Fruit fly (Drosophila melanogaster): Measurements from ENCODE around the gene CG31457.

CG31457 gene

DNA sequence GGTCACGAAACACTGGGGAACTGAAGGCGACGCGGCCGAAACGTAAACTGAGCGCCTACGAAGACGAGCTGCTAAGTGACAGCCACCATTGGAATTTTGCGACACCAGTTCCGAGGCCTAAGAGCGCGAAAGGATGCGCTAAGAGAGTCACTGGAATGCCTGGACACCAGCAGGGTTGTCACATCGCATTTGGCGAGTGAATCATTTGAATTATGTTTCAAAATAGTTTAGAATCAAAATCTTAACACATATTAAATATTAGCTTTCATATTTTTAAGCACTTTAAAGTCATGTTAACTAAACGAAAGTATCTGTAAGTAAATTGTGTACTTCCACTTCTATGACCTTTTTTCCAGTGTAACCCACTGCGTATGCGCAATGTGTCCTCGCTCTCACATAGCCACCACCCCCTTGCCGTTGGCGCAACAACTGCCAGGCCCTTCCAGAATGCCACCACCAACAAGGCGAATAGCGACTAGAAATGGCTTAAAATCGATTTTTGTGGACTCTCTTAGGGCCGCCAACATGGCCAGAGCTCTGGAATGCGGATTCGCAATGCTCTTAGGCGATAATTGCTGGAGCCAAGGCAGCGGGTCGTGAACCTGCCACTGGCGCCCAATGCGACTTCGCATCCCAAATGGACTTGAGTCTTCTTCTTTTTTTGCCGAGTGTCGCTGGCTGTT, 15.0 kb downstream of the CG31457 start, which contains the start of gene Cow:
Gene Cow (minus strand): TSS at position 51 of the 683 bp plus-strand sequence.
- peak; percentile 62 for TF ChIP-seq CG18619 (GFP tag; optimal IDR thresholded peaks at IDR 0.05)
- TF ChIP-seq CG18764 (GFP tag; optimal IDR thresholded peaks at IDR 0.05): peak; percentile 3
- 0 out of 2 replicates have a peak, but pooled peaks have one; percentile 38 for TF ChIP-seq Oaz (GFP tag; IDR thresholded peaks at IDR 0.05)
- peak; percentile 20 for TF ChIP-seq Six4 (GFP tag; optimal IDR thresholded peaks at IDR 0.05)
- TF ChIP-seq Pdp1 (GFP tag; optimal IDR thresholded peaks at IDR 0.05): peak; percentile 43 to 48
- TF ChIP-seq CG11085 (GFP tag; IDR thresholded peaks at IDR 0.05): no peak
- TF ChIP-seq CG9609 (GFP tag; optimal IDR thresholded peaks at IDR 0.05): peak; percentile 28
- TF ChIP-seq bbx (GFP tag; IDR thresholded peaks at IDR 0.05; ENCODE audit: partially characterized antibody): no peak
- peak; percentile 51 for TF ChIP-seq CG18476 (GFP tag; optimal IDR thresholded peaks at IDR 0.05)
- TF ChIP-seq stc (GFP tag; IDR thresholded peaks at IDR 0.05): 0 out of 2 replicates have a peak, but pooled peaks have one; percentile 48
- TF ChIP-seq CG8089 (GFP tag; optimal IDR thresholded peaks at IDR 0.05): peak; percentile 6
- TF ChIP-seq HHEX (GFP tag; optimal IDR thresholded peaks at IDR 0.05): peak; percentile 66
- TF ChIP-seq sc (optimal IDR thresholded peaks at IDR 0.05): no peak
- peak; percentile 1 for TF ChIP-seq sc (GFP tag; optimal IDR thresholded peaks at IDR 0.05)
- peak; percentile 46 for TF ChIP-seq CG13775 (GFP tag; optimal IDR thresholded peaks at IDR 0.05)
- no peak for TF ChIP-seq CG2875 (GFP tag; optimal IDR thresholded peaks at IDR 0.05)
- TF ChIP-seq zen2 (GFP tag; IDR thresholded peaks at IDR 0.05; ENCODE audit: partially characterized antibody): no peak
- peak; percentile 30 for TF ChIP-seq ro (GFP tag; IDR thresholded peaks at IDR 0.05)
- 0 out of 2 replicates have a peak, but pooled peaks have one; percentile 36 for TF ChIP-seq Rx (GFP tag; IDR thresholded peaks at IDR 0.05)
- no peak for TF ChIP-seq Doc3 (GFP tag; IDR thresholded peaks at IDR 0.05; ENCODE audit: partially characterized antibody)
- TF ChIP-seq Camta (GFP tag; optimal IDR thresholded peaks at IDR 0.05): peak; percentile 24
- TF ChIP-seq CG1603 (tag; optimal IDR thresholded peaks at IDR 0.05): peak; percentile 69
- no peak for TF ChIP-seq CG1024 (GFP tag; IDR thresholded peaks at IDR 0.05)
- TF ChIP-seq vfl (GFP tag; optimal IDR thresholded peaks at IDR 0.05): peak; percentile 18
- peak; percentile 64 for TF ChIP-seq gro (GFP tag; optimal IDR thresholded peaks at IDR 0.05)
- peak; percentile 52 for TF ChIP-seq phol (tag; optimal IDR thresholded peaks at IDR 0.05)
- TF ChIP-seq Rfx (GFP tag; IDR thresholded peaks at IDR 0.05): peak; percentile 77
- TF ChIP-seq Oli (tag; optimal IDR thresholded peaks at IDR 0.05): peak; percentile 52
- peak; percentile 60; the same call in 1 of the 2 replicates for TF ChIP-seq seq (GFP tag; IDR thresholded peaks at IDR 0.05)
- peak; percentile 3 for TF ChIP-seq CG15011 (GFP tag; optimal IDR thresholded peaks at IDR 0.05)
- no peak for TF ChIP-seq tll (GFP tag; optimal IDR thresholded peaks at IDR 0.05)
- TF ChIP-seq E2f1 (GFP tag; IDR thresholded peaks at IDR 0.05): peak; percentile 74
- peak; percentile 65 for TF ChIP-seq CG11560 (tag; IDR thresholded peaks at IDR 0.05)
- TF ChIP-seq nerfin-1 (tag; optimal IDR thresholded peaks at IDR 0.05): peak; percentile 40
- TF ChIP-seq Lim3 (GFP tag; IDR thresholded peaks at IDR 0.05): no peak
- peak; percentile 78 for TF ChIP-seq caup (GFP tag; optimal IDR thresholded peaks at IDR 0.05; ENCODE audit: severe bottlenecking)
- TF ChIP-seq kni (GFP tag; optimal IDR thresholded peaks at IDR 0.05): no peak
- TF ChIP-seq Xbp1 (GFP tag; optimal IDR thresholded peaks at IDR 0.05): peak; percentile 57
- peak; percentile 56 for TF ChIP-seq org-1 (GFP tag; optimal IDR thresholded peaks at IDR 0.05)
- TF ChIP-seq sim (GFP tag; IDR thresholded peaks at IDR 0.05): no peak
- TF ChIP-seq CG18011 (GFP tag; optimal IDR thresholded peaks at IDR 0.05): no peak
- TF ChIP-seq sug (tag; optimal IDR thresholded peaks at IDR 0.05): peak; percentile 23
- no peak for TF ChIP-seq lov (optimal IDR thresholded peaks at IDR 0.05)
- TF ChIP-seq lov (GFP tag; IDR thresholded peaks at IDR 0.05): no peak
- TF ChIP-seq Opbp (GFP tag; IDR thresholded peaks at IDR 0.05; ENCODE audit: partially characterized antibody): no peak
- peak; percentile 42 for TF ChIP-seq Bdp1 (GFP tag; optimal IDR thresholded peaks at IDR 0.05)
- 0 out of 2 replicates have a peak, but pooled peaks have one; percentile 15 for TF ChIP-seq danr (GFP tag; IDR thresholded peaks at IDR 0.05)
- TF ChIP-seq CG7556 (GFP tag; optimal IDR thresholded peaks at IDR 0.05): peak; percentile 85
- TF ChIP-seq slbo (GFP tag; IDR thresholded peaks at IDR 0.05): peak; percentile 75
